Fruit fly (Drosophila melanogaster) whole organism, embryonic: Measurements from ENCODE around the gene mRpS35.

Experiments
- CG8290 ChIP-seq, 3 experiments: fragments of 200-800 bp; sonication (Bioruptor generic); optimal IDR thresholded peaks; 2 replicates each; lab custom pipeline; 2016 to 2019; ENCODE audit warnings: missing biosample characterization in 3 of 3, missing genetic modification characterization in 3 of 3, mild to moderate bottlenecking in 2 of 3, moderate library complexity in 1 of 3
- CrebB ChIP-seq: fragments of 200-800 bp; sonication (Bioruptor generic); optimal IDR thresholded peaks from 3 replicates; lab custom pipeline; 2018; ENCODE audit warnings: missing biosample characterization, mild to moderate bottlenecking, missing genetic modification characterization
- bigmax ChIP-seq: fragments of 200-800 bp; sonication (Bioruptor generic); optimal IDR thresholded peaks from 2 replicates; lab custom pipeline; 2018; ENCODE audit warnings: missing biosample characterization, mild to moderate bottlenecking, missing genetic modification characterization
- luna ChIP-seq: fragments of 200-800 bp; sonication (Bioruptor generic); optimal IDR thresholded peaks from 2 replicates; lab custom pipeline; 2016; ENCODE audit warnings: missing biosample characterization, missing genetic modification characterization
- nom ChIP-seq: fragments of 200-800 bp; sonication (Bioruptor generic); optimal IDR thresholded peaks from 2 replicates; lab custom pipeline; 2017; ENCODE audit warnings: missing biosample characterization, missing genetic modification characterization, mild to moderate bottlenecking, moderate library complexity, missing genetic modification reagents

The mRpS35 gene

dm6 chr3L:2831157-2831556, 50.5 kb downstream of the mRpS35 start:
- no peak for TF ChIP-seq CrebB (tag; lab: Kevin White, UChicago)
- no peak for TF ChIP-seq nom (GFP tag; lab: Kevin White, UChicago)
- no peak for TF ChIP-seq bigmax (GFP tag; lab: Kevin White, UChicago)
- TF ChIP-seq luna (GFP tag; lab: Kevin White, UChicago), result no peak
- TF ChIP-seq CG8290 (GFP tag; optimal IDR thresholded peaks at IDR 0.05; lab: Kevin White, UChicago), result peak; percentile 62
- TF ChIP-seq CG8290 (tag; optimal IDR thresholded peaks at IDR 0.05; lab: Kevin White, UChicago), result peak in 1 of 2 experiments; percentile 89
- TF ChIP-seq, all 482 proteins: peak for 1
